Worm (Caenorhabditis elegans) whole organism, young adult: ENCODE data around the gene nsph-3.2.

Experiments used
- C17E4.6 ChIP-seq: fragments of 200-800 bp; sonication (Bioruptor generic); IDR thresholded peaks from 2 replicates; pipeline ENCODE4 v1.3.6; 2022; ENCODE audit warnings: missing genetic modification reagents, missing genetic modification characterization, missing compliant biosample characterization
- F37B4.10 ChIP-seq: fragments of 200-800 bp; sonication (Bioruptor generic); IDR thresholded peaks from 2 replicates; pipeline ENCODE4 v1.3.6; 2022; ENCODE audit warnings: missing genetic modification characterization, missing compliant biosample characterization
- ceh-91 ChIP-seq: fragments of 200-800 bp; sonication (Bioruptor generic); IDR thresholded peaks from 2 replicates; pipeline ENCODE4 v1.3.6; 2022; ENCODE audit warnings: missing genetic modification reagents, missing genetic modification characterization, missing compliant biosample characterization
- rec-8 ChIP-seq, 2 experiments: sonication (generic microtip); optimal IDR thresholded peaks; 2 replicates each; lab custom pipeline; 2016; ENCODE audit warnings: mild to moderate bottlenecking in 2 of 2, missing genetic modification characterization in 2 of 2, missing genetic modification reagents in 2 of 2, missing genotype in 2 of 2, missing biosample characterization in 1 of 2, missing compliant biosample characterization in 1 of 2, moderate library complexity in 1 of 2
- unc-62 ChIP-seq: fragments of 150-350 bp; optimal IDR thresholded peaks from 2 replicates; lab custom pipeline; 2014; ENCODE audit warnings: missing biosample characterization, missing genetic modification reagents, missing genetic modification characterization
- ztf-28 ChIP-seq: fragments of 200-800 bp; sonication (Bioruptor generic); IDR thresholded peaks from 2 replicates; pipeline ENCODE4 v1.3.6; 2022; ENCODE audit warnings: missing genetic modification reagents, missing genetic modification characterization, missing compliant biosample characterization

DNA sequence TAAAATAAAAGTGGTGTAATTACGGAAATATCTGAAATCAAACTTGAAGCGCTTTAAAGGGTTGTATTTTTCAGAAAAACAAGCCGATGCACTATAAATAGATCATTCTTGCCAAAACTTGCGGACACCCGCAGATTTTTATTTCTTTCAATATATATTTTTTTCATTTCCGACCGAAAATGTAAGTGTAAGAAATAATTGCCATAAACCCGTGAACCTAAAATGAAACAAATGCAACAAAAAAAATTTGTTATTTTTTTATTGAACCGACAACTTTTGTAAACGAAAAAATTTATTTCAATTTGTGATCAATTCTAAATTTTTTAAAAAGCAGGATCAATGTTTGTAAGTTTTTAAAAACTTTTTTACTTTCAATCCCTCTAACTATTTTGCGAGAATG, 31.9 kb upstream of the nsph-3.2 start, which contains the start of gene W01B6.6:
- TF ChIP-seq C17E4.6 (GFP tag; lab: Robert Waterston, UW) (no peak), F37B4.10 (GFP tag; lab: Robert Waterston, UW) (no peak), rec-8 (tag; optimal IDR thresholded peaks at IDR 0.05; lab: Kevin White, UChicago) (no peak), unc-62 (GFP tag; lab: Kevin White, UChicago) (no peak), ztf-28 (GFP tag; lab: Robert Waterston, UW) (no peak), ceh-91 (no peak)
